Worm (Caenorhabditis elegans): Measurements from ENCODE around the gene C08G5.7.
A peak's percentile ranks its signal among the peaks of the same experiment; 100 is the strongest.

DNA sequence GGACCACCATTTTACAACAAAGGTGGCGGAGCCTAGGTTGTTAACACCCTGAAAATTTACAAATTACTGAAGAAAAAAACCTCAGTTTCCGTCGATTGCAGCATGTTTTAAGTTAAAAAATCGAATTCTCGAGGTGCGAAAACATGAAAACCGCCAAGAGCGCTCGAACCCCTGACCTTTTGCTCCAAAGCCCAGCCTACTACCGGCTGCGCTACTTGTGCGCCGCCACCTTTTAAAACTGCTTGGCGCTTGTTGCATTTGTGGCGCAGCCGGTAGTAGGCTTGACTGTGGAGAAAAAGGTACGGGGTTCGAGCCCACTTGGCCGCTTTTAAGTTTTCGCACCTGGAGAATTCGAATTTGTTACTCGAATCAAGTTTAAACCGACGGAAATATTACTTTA lies 15.0 kb downstream of the C08G5.7 start, which contains the start of gene snt-6:
- TF ChIP-seq ztf-7 (tag; optimal IDR thresholded peaks at IDR 0.05) (no peak), pha-4 (GFP tag; IDR thresholded peaks at IDR 0.05) (0 out of 2 replicates have a peak, but pooled peaks have one; percentile 23), pha-4 (tag; optimal IDR thresholded peaks at IDR 0.05) (no peak)
